Fruit fly (Drosophila melanogaster): ENCODE data around the gene Arr2.

Gene Arr2

DNA sequence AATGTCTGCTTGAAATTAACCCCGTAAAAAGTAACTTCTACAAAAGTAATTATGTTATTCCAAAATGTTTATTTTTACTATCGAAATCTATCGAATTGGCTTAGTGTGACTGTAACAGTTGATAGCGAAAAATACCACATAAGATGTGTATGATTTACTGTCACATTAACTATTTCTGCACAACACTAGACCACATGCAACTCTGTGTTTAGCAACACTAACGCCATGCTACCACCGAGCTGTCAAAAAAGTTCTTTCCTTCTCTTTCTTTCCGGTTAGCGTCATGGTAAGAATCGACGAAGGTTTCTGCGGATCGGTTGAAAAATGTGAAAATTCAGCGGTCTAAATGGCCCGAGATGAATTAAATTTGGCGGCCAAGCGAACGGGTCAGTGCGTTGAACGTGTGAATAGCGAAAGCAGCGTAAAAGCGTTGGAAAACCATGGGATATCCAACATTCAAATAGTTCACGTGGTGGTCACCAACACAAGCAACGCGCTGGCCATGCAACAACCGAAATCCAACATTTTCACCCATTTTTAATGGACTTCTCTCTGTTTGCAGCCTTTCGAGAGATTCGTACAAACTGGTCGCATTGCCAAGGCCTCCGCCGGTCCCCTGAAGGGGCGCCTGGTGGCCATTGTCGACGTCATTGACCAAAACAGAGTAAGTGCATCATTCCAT, 47.8 kb downstream of the Arr2 start, which contains the start of the genes Nelf-E and RpL14 (continued):
- TF ChIP-seq Dref (GFP tag; IDR thresholded peaks at IDR 0.05): peak; percentile 78
- TF ChIP-seq CG18764 (GFP tag; optimal IDR thresholded peaks at IDR 0.05): peak; percentile 94
- TF ChIP-seq sisA (GFP tag; IDR thresholded peaks at IDR 0.05): peak; percentile 75
- peak; percentile 75 for TF ChIP-seq Drgx (GFP tag; IDR thresholded peaks at IDR 0.05)
- no peak for TF ChIP-seq sd (tag; optimal IDR thresholded peaks at IDR 0.05)
- peak; percentile 89 for TF ChIP-seq CG7556 (GFP tag; optimal IDR thresholded peaks at IDR 0.05)
- TF ChIP-seq CG4707 (GFP tag; optimal IDR thresholded peaks at IDR 0.05): peak; percentile 95
- peak; percentile 99 for TF ChIP-seq CG7987 (GFP tag; optimal IDR thresholded peaks at IDR 0.05)
- TF ChIP-seq CG1602 (GFP tag; optimal IDR thresholded peaks at IDR 0.05): peak; percentile 75
- TF ChIP-seq Max (GFP tag; optimal IDR thresholded peaks at IDR 0.05): peak; percentile 92
- peak; percentile 94 for TF ChIP-seq Hey (tag; optimal IDR thresholded peaks at IDR 0.05)
- TF ChIP-seq CG2712 (tag; optimal IDR thresholded peaks at IDR 0.05): peak; percentile 92
- TF ChIP-seq CG7271 (tag; optimal IDR thresholded peaks at IDR 0.05): peak; percentile 99
- TF ChIP-seq nom (GFP tag; optimal IDR thresholded peaks at IDR 0.05): peak; percentile 93
- peak; percentile 98 for TF ChIP-seq CrebB (tag; optimal IDR thresholded peaks at IDR 0.05)
- peak; percentile 55 for TF ChIP-seq CG1832 (GFP tag; optimal IDR thresholded peaks at IDR 0.05)
- TF ChIP-seq CG4360 (GFP tag; IDR thresholded peaks at IDR 0.05): peak; percentile 59; the same call in 1 of the 2 replicates
- TF ChIP-seq CG1647 (GFP tag; optimal IDR thresholded peaks at IDR 0.05): peak; percentile 91
- peak; percentile 96 for TF ChIP-seq CG14710 (tag; optimal IDR thresholded peaks at IDR 0.05)
- TF ChIP-seq PHDP (tag; optimal IDR thresholded peaks at IDR 0.05): peak; percentile 95
- no peak for TF ChIP-seq Hmx (GFP tag; optimal IDR thresholded peaks at IDR 0.05)
- TF ChIP-seq kni (GFP tag; optimal IDR thresholded peaks at IDR 0.05): peak; percentile 91
- peak; percentile 76; the same call in 1 of the 2 replicates for TF ChIP-seq peb (GFP tag; IDR thresholded peaks at IDR 0.05)
- peak; percentile 82 for TF ChIP-seq CG5180 (GFP tag; optimal IDR thresholded peaks at IDR 0.05)
- peak; percentile 98 for TF ChIP-seq CHES-1-like (GFP tag; optimal IDR thresholded peaks at IDR 0.05)
- TF ChIP-seq ind (GFP tag; optimal IDR thresholded peaks at IDR 0.05): peak; percentile 84
- peak; percentile 94 for TF ChIP-seq sug (tag; optimal IDR thresholded peaks at IDR 0.05)
- TF ChIP-seq CG18262 (tag; optimal IDR thresholded peaks at IDR 0.05): peak; percentile 84
- peak; percentile 86 for TF ChIP-seq Aef1 (GFP tag; IDR thresholded peaks at IDR 0.05)
- TF ChIP-seq onecut (GFP tag; IDR thresholded peaks at IDR 0.05): peak; percentile 95
- TF ChIP-seq Dfd (GFP tag; optimal IDR thresholded peaks at IDR 0.05): no peak
- TF ChIP-seq gcm (GFP tag; optimal IDR thresholded peaks at IDR 0.05): peak; percentile 92
- peak; percentile 96 for TF ChIP-seq Lhr (GFP tag; optimal IDR thresholded peaks at IDR 0.05)
- TF ChIP-seq hbn (GFP tag; IDR thresholded peaks at IDR 0.05; ENCODE audit: partially characterized antibody): no peak
- peak; percentile 91 for TF ChIP-seq CG7372 (GFP tag; IDR thresholded peaks at IDR 0.05)
- peak; percentile 90 for TF ChIP-seq Jarid2 (GFP tag; optimal IDR thresholded peaks at IDR 0.05)
- no peak for TF ChIP-seq hth (optimal IDR thresholded peaks at IDR 0.05)
- TF ChIP-seq dmrt99B (tag; optimal IDR thresholded peaks at IDR 0.05): peak; percentile 86
- TF ChIP-seq slp2 (GFP tag; optimal IDR thresholded peaks at IDR 0.05): peak; percentile 94
- TF ChIP-seq CG12659 (GFP tag; optimal IDR thresholded peaks at IDR 0.05): peak; percentile 99
- TF ChIP-seq Dll (GFP tag; IDR thresholded peaks at IDR 0.05; ENCODE audit: partially characterized antibody): peak; percentile 42; the same call in 1 of the 4 replicates
- peak; percentile 92 for TF ChIP-seq CG12104 (GFP tag; optimal IDR thresholded peaks at IDR 0.05)
- TF ChIP-seq al (GFP tag; IDR thresholded peaks at IDR 0.05): peak; percentile 89
- TF ChIP-seq tap (tag; optimal IDR thresholded peaks at IDR 0.05): peak; percentile 80
- peak; percentile 96 for TF ChIP-seq CG11247 (GFP tag; IDR thresholded peaks at IDR 0.05)
- no peak; the same call in 1 of the 2 replicates for TF ChIP-seq aop (GFP tag; IDR thresholded peaks at IDR 0.05)
- TF ChIP-seq sens-2 (GFP tag; IDR thresholded peaks at IDR 0.05): peak; percentile 93
- TF ChIP-seq Bdp1 (GFP tag; optimal IDR thresholded peaks at IDR 0.05): peak; percentile 91
- TF ChIP-seq CG2120 (GFP tag; optimal IDR thresholded peaks at IDR 0.05): peak; percentile 94

Measured in whole organism, embryonic.